Worm (Caenorhabditis elegans): ENCODE measurements around the gene math-21.
"Not testable (repeated sequence)": the region's sequence is repeated elsewhere in the genome, so short reads cannot be mapped to it uniquely, and the experiment has no call there.

math-21 gene

DNA sequence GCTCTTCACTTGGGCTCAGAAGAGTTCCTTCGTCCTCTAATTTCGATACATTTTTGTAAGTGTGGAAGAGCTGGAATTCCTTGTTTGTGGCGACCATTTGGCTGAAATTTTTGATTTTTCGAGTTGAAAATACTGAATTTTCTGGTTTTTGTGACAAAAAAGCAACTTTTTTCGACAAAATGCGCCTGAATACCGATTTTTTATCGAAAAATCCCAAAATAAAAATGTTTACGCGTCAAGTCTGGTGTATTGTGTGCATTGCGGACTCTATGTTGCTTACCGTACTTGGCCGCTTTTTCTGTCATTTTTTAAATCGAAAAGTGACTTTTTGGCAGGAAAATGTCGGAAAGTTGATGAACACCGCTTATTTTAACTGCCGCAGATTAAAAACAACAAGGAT, 36.5 kb downstream of the math-21 start, which contains the start of gene bath-3:
Gene bath-3 (minus strand): TSS at position 101 of the 400 bp plus-strand sequence.
- TF ChIP-seq ceh-39 (tag; optimal IDR thresholded peaks at IDR 0.05) (no peak), bed-3 (GFP tag; optimal IDR thresholded peaks at IDR 0.05) (no peak), pha-4 (tag; optimal IDR thresholded peaks at IDR 0.05) (no peak), M03D4.4 (tag; optimal IDR thresholded peaks at IDR 0.05) (no peak), elt-3 (tag; optimal IDR thresholded peaks at IDR 0.05) (no peak), snpc-4 (tag; optimal IDR thresholded peaks at IDR 0.05) (no peak), tbx-8 (GFP tag; optimal IDR thresholded peaks at IDR 0.05) (no peak), ceh-43 (GFP tag; optimal IDR thresholded peaks at IDR 0.05) (no peak), nhr-2 (tag; optimal IDR thresholded peaks at IDR 0.05) (no peak), flh-1 (GFP tag; optimal IDR thresholded peaks at IDR 0.05) (no peak), unc-39 (tag; optimal IDR thresholded peaks at IDR 0.05) (no peak), mep-1 (tag; optimal IDR thresholded peaks at IDR 0.05) (no peak), ztf-11 (tag; optimal IDR thresholded peaks at IDR 0.05) (no peak), unc-120 (tag; optimal IDR thresholded peaks at IDR 0.05; ENCODE audit: poor library complexity, severe bottlenecking) (no peak), drap-1 (GFP tag; optimal IDR thresholded peaks at IDR 0.05) (no peak)

DNA sequence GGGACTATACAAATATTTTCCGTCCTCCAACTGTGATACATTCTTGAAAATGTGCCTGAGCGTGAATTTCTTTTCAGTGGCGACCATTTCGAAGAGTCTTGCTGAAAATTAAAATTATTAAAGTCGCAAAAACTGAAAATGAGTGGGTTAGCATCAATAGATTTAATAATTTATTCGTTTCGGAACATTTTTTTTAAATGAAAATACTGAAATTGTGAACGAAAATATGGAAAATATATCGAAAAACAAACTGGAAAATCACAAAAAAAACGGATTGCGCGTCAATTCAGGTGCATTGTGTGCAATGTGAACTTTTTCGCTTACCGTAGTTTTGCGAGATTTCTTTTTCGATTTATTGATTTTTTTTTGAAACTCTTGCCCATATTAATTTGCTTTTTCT, 38.0 kb downstream of the math-21 start, which contains the start of gene bath-5:
Gene bath-5 (minus strand): TSS at position 101 of the 400 bp plus-strand sequence.
- TF ChIP-seq lin-13 (tag; optimal IDR thresholded peaks at IDR 0.05) = no peak
- no peak for TF ChIP-seq nhr-12 (tag; optimal IDR thresholded peaks at IDR 0.05)
- TF ChIP-seq flh-1 (GFP tag; optimal IDR thresholded peaks at IDR 0.05) = no peak
- no peak for TF ChIP-seq nhr-28 (tag; optimal IDR thresholded peaks at IDR 0.05)
- no peak for TF ChIP-seq mls-2 (tag; optimal IDR thresholded peaks at IDR 0.05)
- no peak for TF ChIP-seq tbx-8 (GFP tag; optimal IDR thresholded peaks at IDR 0.05)
- TF ChIP-seq lsy-2 (tag; optimal IDR thresholded peaks at IDR 0.05) = no peak
- no peak for TF ChIP-seq cnd-1 (tag; optimal IDR thresholded peaks at IDR 0.05)

DNA sequence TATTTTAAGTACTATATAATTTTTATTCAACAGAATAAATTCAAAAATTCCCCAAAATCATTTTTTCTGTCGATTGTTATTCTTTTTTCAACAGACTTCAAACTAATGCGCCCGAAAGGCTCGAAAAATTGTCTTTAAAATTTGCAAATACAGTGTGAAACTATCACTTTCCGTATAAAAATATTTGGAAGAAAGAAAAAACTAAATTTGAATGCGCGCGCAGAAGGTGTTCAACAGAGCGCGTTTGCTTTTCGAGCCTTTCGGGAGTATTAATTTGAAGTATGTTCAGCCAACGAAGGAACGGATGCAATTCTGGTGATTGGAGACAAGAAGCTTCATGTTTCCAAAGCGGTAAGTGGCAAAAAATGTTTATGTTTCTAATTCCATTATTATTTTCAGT, 38.4 kb downstream of the math-21 start, which contains the start of gene btb-4:
Gene btb-4 (plus strand): TSS at position 35 of the 400 bp plus-strand sequence.
- TF ChIP-seq bed-3, lin-32, sem-2 (GFP tag; optimal IDR thresholded peaks at IDR 0.05): not testable (repeated sequence)

- TF ChIP-seq M03D4.4 (tag; optimal IDR thresholded peaks at IDR 0.05) (no peak), hlh-1 (tag; optimal IDR thresholded peaks at IDR 0.05) (no peak), bed-3 (GFP tag; optimal IDR thresholded peaks at IDR 0.05) (no peak), ces-1 (GFP tag; optimal IDR thresholded peaks at IDR 0.05) (no peak), mab-5 (tag; optimal IDR thresholded peaks at IDR 0.05) (no peak), lin-32 (GFP tag; optimal IDR thresholded peaks at IDR 0.05) (no peak), elt-3 (tag; optimal IDR thresholded peaks at IDR 0.05) (no peak), mep-1 (tag; optimal IDR thresholded peaks at IDR 0.05) (no peak), nhr-12 (tag; optimal IDR thresholded peaks at IDR 0.05) (no peak), tbx-8 (GFP tag; optimal IDR thresholded peaks at IDR 0.05) (no peak), mls-2 (tag; optimal IDR thresholded peaks at IDR 0.05) (no peak), ham-2 (GFP tag; optimal IDR thresholded peaks at IDR 0.05) (no peak), ceh-39 (tag; optimal IDR thresholded peaks at IDR 0.05) (no peak), sptf-1 (tag; optimal IDR thresholded peaks at IDR 0.05) (no peak), flh-1 (GFP tag; optimal IDR thresholded peaks at IDR 0.05) (no peak), lin-13 (tag; optimal IDR thresholded peaks at IDR 0.05) (no peak), snpc-4 (tag; optimal IDR thresholded peaks at IDR 0.05) (no peak)
These were observed 39.4 kb downstream of the math-21 start, which contains the start of gene F59H6.14 for ce11 chrII:2033286-2033685. Gene F59H6.14, plus strand, starts transcription at chrII:2033586.

ce11 chrII:2039288-2039687, 45.5 kb downstream of the math-21 start, which contains the start of gene bath-19:
Gene bath-19, minus strand, starts transcription at chrII:2039388.
- TF ChIP-seq flh-1 (GFP tag; optimal IDR thresholded peaks at IDR 0.05) = no peak
- no peak for TF ChIP-seq mep-1 (tag; optimal IDR thresholded peaks at IDR 0.05)
- no peak for TF ChIP-seq elt-1 (tag; optimal IDR thresholded peaks at IDR 0.05; ENCODE audit: borderline replicate concordance, insufficient read depth)
- TF ChIP-seq blmp-1 (tag; optimal IDR thresholded peaks at IDR 0.05) = no peak
- TF ChIP-seq sptf-1 (tag; optimal IDR thresholded peaks at IDR 0.05) = no peak
- no peak for TF ChIP-seq lin-13 (tag; optimal IDR thresholded peaks at IDR 0.05)
